Fruit fly (Drosophila melanogaster): ENCODE measurements around the gene Wnt10.

Gene Wnt10

dm6 chr2L:7387813-7388558, 24.8 kb downstream of the Wnt10 start, which contains the start of the genes CG5149 and gudu:
Gene CG5149, minus strand, starts transcription at chr2L:7388253.
Gene gudu, plus strand, starts transcription at chr2L:7388508.
- TF ChIP-seq CG9948 (tag; optimal IDR thresholded peaks at IDR 0.05) (no peak), Ets98B (GFP tag; IDR thresholded peaks at IDR 0.05) (peak; percentile 24; the same call in 1 of the 2 replicates), fd96Ca (GFP tag; IDR thresholded peaks at IDR 0.05) (peak; percentile 62; the same call in 2 of the 3 replicates), Snoo (tag; optimal IDR thresholded peaks at IDR 0.05) (peak; percentile 26), D1 (tag; optimal IDR thresholded peaks at IDR 0.05) (peak; percentile 14), CG15710 (tag; optimal IDR thresholded peaks at IDR 0.05) (peak; percentile 13), rn (GFP tag; IDR thresholded peaks at IDR 0.05) (0 out of 2 replicates have a peak, but pooled peaks have one; percentile 17), CG32121 (GFP tag; IDR thresholded peaks at IDR 0.05) (no peak), CG14655 (GFP tag; optimal IDR thresholded peaks at IDR 0.05) (no peak), CG4496 (GFP tag; IDR thresholded peaks at IDR 0.05) (peak; percentile 21; the same call in 1 of the 3 replicates), EcR (GFP tag; optimal IDR thresholded peaks at IDR 0.05) (peak; percentile 59)

- TF ChIP-seq fd96Ca (GFP tag; IDR thresholded peaks at IDR 0.05) = no peak
- no peak for TF ChIP-seq gl (tag; optimal IDR thresholded peaks at IDR 0.05)
- peak; percentile 23 for TF ChIP-seq CG15710 (tag; optimal IDR thresholded peaks at IDR 0.05)
- no peak for TF ChIP-seq CG13204 (GFP tag; optimal IDR thresholded peaks at IDR 0.05)
- peak; percentile 25 for TF ChIP-seq CG17806 (tag; optimal IDR thresholded peaks at IDR 0.05)
- TF ChIP-seq D1 (tag; optimal IDR thresholded peaks at IDR 0.05) = no peak
- TF ChIP-seq CG34367 (tag; optimal IDR thresholded peaks at IDR 0.05) = no peak
- no peak for TF ChIP-seq CG14655 (GFP tag; optimal IDR thresholded peaks at IDR 0.05)
- no peak for TF ChIP-seq Pif1A (GFP tag; optimal IDR thresholded peaks at IDR 0.05)
- TF ChIP-seq CG32121 (GFP tag; IDR thresholded peaks at IDR 0.05) = no peak
- TF ChIP-seq CG12605 (GFP tag; IDR thresholded peaks at IDR 0.05) = no peak
- TF ChIP-seq EcR (GFP tag; optimal IDR thresholded peaks at IDR 0.05) = no peak
- TF ChIP-seq Pif1B (GFP tag; optimal IDR thresholded peaks at IDR 0.05) = no peak
- TF ChIP-seq rn (GFP tag; IDR thresholded peaks at IDR 0.05) = no peak
- TF ChIP-seq CG9948 (tag; optimal IDR thresholded peaks at IDR 0.05) = peak; percentile 10
- TF ChIP-seq CG10348 (GFP tag; IDR thresholded peaks at IDR 0.05) = no peak
- 0 out of 2 replicates have a peak, but pooled peaks have one; percentile 6 for TF ChIP-seq Ets98B (GFP tag; IDR thresholded peaks at IDR 0.05)
- TF ChIP-seq CG8159 (tag; optimal IDR thresholded peaks at IDR 0.05) = peak; percentile 41
- TF ChIP-seq CG4496 (GFP tag; IDR thresholded peaks at IDR 0.05) = no peak
- no peak for TF ChIP-seq CG8301 (tag; optimal IDR thresholded peaks at IDR 0.05)
- peak; percentile 37 for TF ChIP-seq Snoo (tag; optimal IDR thresholded peaks at IDR 0.05)
These were observed 32.6 kb downstream of the Wnt10 start for dm6 chr2L:7395813-7396212.

dm6 chr2L:7396962-7397361, 33.8 kb downstream of the Wnt10 start:
- TF ChIP-seq fd96Ca (GFP tag; IDR thresholded peaks at IDR 0.05) (no peak; the same call in none of the 3 replicates), CG17806 (tag; optimal IDR thresholded peaks at IDR 0.05) (peak; percentile 79), EcR (GFP tag; optimal IDR thresholded peaks at IDR 0.05) (no peak), CG14655 (GFP tag; optimal IDR thresholded peaks at IDR 0.05) (peak; percentile 71), CG8159 (tag; optimal IDR thresholded peaks at IDR 0.05) (peak; percentile 86), CG13204 (GFP tag; optimal IDR thresholded peaks at IDR 0.05) (no peak), CG15710 (tag; optimal IDR thresholded peaks at IDR 0.05) (peak; percentile 76), Ets98B (GFP tag; IDR thresholded peaks at IDR 0.05) (peak; percentile 83), rn (GFP tag; IDR thresholded peaks at IDR 0.05) (peak; percentile 35; the same call in 1 of the 2 replicates), gl (tag; optimal IDR thresholded peaks at IDR 0.05) (peak; percentile 65), D1 (tag; optimal IDR thresholded peaks at IDR 0.05) (no peak), CG8301 (tag; optimal IDR thresholded peaks at IDR 0.05) (peak; percentile 69), CG32121 (GFP tag; IDR thresholded peaks at IDR 0.05) (peak; percentile 78), Pif1B (GFP tag; optimal IDR thresholded peaks at IDR 0.05) (peak; percentile 48), CG12605 (GFP tag; IDR thresholded peaks at IDR 0.05) (peak; percentile 39; the same call in 1 of the 2 replicates), CG4496 (GFP tag; IDR thresholded peaks at IDR 0.05) (peak; percentile 90), CG9948 (tag; optimal IDR thresholded peaks at IDR 0.05) (peak; percentile 68), Pif1A (GFP tag; optimal IDR thresholded peaks at IDR 0.05) (peak; percentile 79), CG10348 (GFP tag; IDR thresholded peaks at IDR 0.05) (no peak), CG34367 (tag; optimal IDR thresholded peaks at IDR 0.05) (peak; percentile 53), Snoo (tag; optimal IDR thresholded peaks at IDR 0.05) (peak; percentile 64)

dm6 chr2L:7397746-7398145, 34.6 kb downstream of the Wnt10 start:
- no peak for TF ChIP-seq CG32121 (GFP tag; IDR thresholded peaks at IDR 0.05)
- TF ChIP-seq CG34367 (tag; optimal IDR thresholded peaks at IDR 0.05) = no peak
- TF ChIP-seq CG12605 (GFP tag; IDR thresholded peaks at IDR 0.05) = no peak
- no peak for TF ChIP-seq CG4496 (GFP tag; IDR thresholded peaks at IDR 0.05)
- TF ChIP-seq rn (GFP tag; IDR thresholded peaks at IDR 0.05) = no peak
- no peak for TF ChIP-seq CG14655 (GFP tag; optimal IDR thresholded peaks at IDR 0.05)
- no peak for TF ChIP-seq D1 (tag; optimal IDR thresholded peaks at IDR 0.05)
- TF ChIP-seq CG13204 (GFP tag; optimal IDR thresholded peaks at IDR 0.05) = no peak
- no peak for TF ChIP-seq EcR (GFP tag; optimal IDR thresholded peaks at IDR 0.05)
- no peak for TF ChIP-seq CG8301 (tag; optimal IDR thresholded peaks at IDR 0.05)
- TF ChIP-seq CG10348 (GFP tag; IDR thresholded peaks at IDR 0.05) = no peak
- TF ChIP-seq Ets98B (GFP tag; IDR thresholded peaks at IDR 0.05) = no peak
- TF ChIP-seq fd96Ca (GFP tag; IDR thresholded peaks at IDR 0.05) = no peak
- TF ChIP-seq CG9948 (tag; optimal IDR thresholded peaks at IDR 0.05) = no peak

- TF ChIP-seq EcR (GFP tag; optimal IDR thresholded peaks at IDR 0.05) (no peak), CG4496 (GFP tag; IDR thresholded peaks at IDR 0.05) (no peak)
These were observed 35.3 kb downstream of the Wnt10 start, which contains the start of gene CG5160 for dm6 chr2L:7398528-7398927. Gene CG5160, minus strand, starts transcription at chr2L:7398750.

Measured in whole organism, pupa.